Fruit fly (Drosophila melanogaster) whole organism: ENCODE results near the gene ImpE1.

Experiments
- EcR ChIP-seq, 2 experiments: fragments of >200 bp; optimal IDR thresholded peaks; 2 replicates each; lab custom pipeline; 2017; ENCODE audit warnings: missing biosample characterization in 2 of 2, missing genetic modification characterization in 2 of 2, missing genetic modification reagents in 2 of 2
- usp ChIP-seq: fragments of >200 bp; optimal IDR thresholded peaks from 2 replicates; lab custom pipeline; 2017; ENCODE audit warnings: missing biosample characterization, missing genetic modification characterization, mixed read lengths

- no peak for TF ChIP-seq EcR (GFP tag; optimal IDR thresholded peaks at IDR 0.05; lab: Kevin White, UChicago)
- TF ChIP-seq usp (GFP tag; lab: Kevin White, UChicago), result no peak
These were observed 19.0 kb downstream of the ImpE1 start, which contains the start of gene Jon66Ci for dm6 chr3L:8391240-8391639.
